Worm (Caenorhabditis elegans): ENCODE data around the gene frk-1.

DNA sequence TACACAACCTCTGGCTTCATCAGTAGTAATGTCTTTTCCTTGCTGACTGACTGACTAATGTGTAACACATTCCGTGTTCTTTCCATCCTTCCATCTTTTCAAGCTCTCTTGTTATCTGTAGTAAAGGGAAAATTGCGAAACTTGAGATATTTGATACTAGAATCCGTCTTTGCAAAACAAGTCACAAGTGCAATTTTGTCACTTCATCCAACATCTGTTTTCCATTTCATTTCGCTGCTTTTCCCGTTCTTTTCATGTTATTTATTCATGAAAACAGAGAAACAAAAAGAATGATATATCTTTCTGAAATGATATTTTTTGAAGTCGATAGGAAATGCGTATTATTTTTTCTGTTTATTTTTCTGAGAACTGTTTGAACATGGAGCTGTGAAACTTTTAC, 3.0 kb downstream of the frk-1 start:
- TF ChIP-seq him-1 (tag; optimal IDR thresholded peaks at IDR 0.05) (no peak), dao-5 (tag; optimal IDR thresholded peaks at IDR 0.05) (no peak)

Data from whole organism, L4/young adult.